Worm (Caenorhabditis elegans): Measurements from ENCODE around the gene flp-8.

ce11 chrX:14929512-14929911 lies 48.3 kb downstream of the flp-8 start:
- TF ChIP-seq aly-2 (tag; optimal IDR thresholded peaks at IDR 0.05) (no peak), fos-1 (tag; optimal IDR thresholded peaks at IDR 0.05) (no peak), nhr-12 (tag; optimal IDR thresholded peaks at IDR 0.05) (no peak), pha-4 (tag; optimal IDR thresholded peaks at IDR 0.05) (no peak), ztf-4 (tag; optimal IDR thresholded peaks at IDR 0.05) (no peak)

Measured in whole organism, L3 larva.